Fruit fly (Drosophila melanogaster): ENCODE results near the gene CG44215.

DNA sequence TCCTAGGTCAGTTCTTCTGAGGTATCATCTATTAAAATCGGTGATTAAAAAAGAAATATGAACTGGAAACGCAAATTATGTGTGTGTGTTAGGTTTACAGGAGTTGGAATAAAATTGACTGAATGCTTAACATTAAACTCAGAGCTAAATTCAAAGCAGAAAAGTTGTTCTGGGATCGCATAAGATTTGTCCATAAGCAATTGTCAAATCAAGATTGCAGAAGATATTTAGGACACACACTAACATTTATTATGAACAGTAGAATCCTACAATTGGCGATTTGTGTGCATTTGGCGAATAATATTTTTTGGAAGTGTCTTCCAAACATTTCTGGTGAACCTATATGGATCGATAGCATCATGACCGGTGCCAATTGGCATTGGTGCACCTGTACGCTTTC, 3.1 kb upstream of the CG44215 start, which contains the start of gene CG31533:
- TF ChIP-seq CG7045 (GFP tag; optimal IDR thresholded peaks at IDR 0.05) = no peak
- no peak for TF ChIP-seq Clk (GFP tag; optimal IDR thresholded peaks at IDR 0.05)
- TF ChIP-seq tj (GFP tag; optimal IDR thresholded peaks at IDR 0.05) = no peak
- TF ChIP-seq CG33017 (tag; optimal IDR thresholded peaks at IDR 0.05) = no peak
- TF ChIP-seq cic (GFP tag; optimal IDR thresholded peaks at IDR 0.05) = no peak
- no peak for TF ChIP-seq CG1620 (GFP tag; optimal IDR thresholded peaks at IDR 0.05)
- TF ChIP-seq CG12768 (GFP tag; optimal IDR thresholded peaks at IDR 0.05) = no peak
- no peak for TF ChIP-seq bab1 (GFP tag; optimal IDR thresholded peaks at IDR 0.05)
- TF ChIP-seq Hr96 (GFP tag; optimal IDR thresholded peaks at IDR 0.05) = no peak
- no peak for TF ChIP-seq Mnt (GFP tag; optimal IDR thresholded peaks at IDR 0.05)
- TF ChIP-seq pad (GFP tag; optimal IDR thresholded peaks at IDR 0.05) = no peak
- no peak for TF ChIP-seq kay (GFP tag; ENCODE audit: borderline replicate concordance)
- TF ChIP-seq CG11617 (GFP tag; optimal IDR thresholded peaks at IDR 0.05) = no peak
- TF ChIP-seq CG14711 (tag; optimal IDR thresholded peaks at IDR 0.05) = no peak

Data from whole organism, adult.